Fruit fly (Drosophila melanogaster) whole organism, embryonic: ENCODE results near the gene CG18179.

Experiments
- Adf1 ChIP-seq: fragments of 200-800 bp; sonication (Bioruptor generic); IDR thresholded peaks from 2 replicates; pipeline ENCODE4 v1.3.6; 2022; ENCODE audit warnings: missing biosample characterization, missing genetic modification characterization
- B-H1 ChIP-seq: fragments of 200-800 bp; sonication (Bioruptor generic); IDR thresholded peaks from 3 replicates; pipeline ENCODE4 v1.3.6; 2022; ENCODE audit warnings: missing biosample characterization, missing genetic modification characterization
- CG10565 ChIP-seq: fragments of 200-800 bp; sonication (Bioruptor generic); optimal IDR thresholded peaks from 3 replicates; lab custom pipeline; 2016; ENCODE audit warnings: missing biosample characterization, mild to moderate bottlenecking, missing genetic modification characterization
- CG12071 ChIP-seq: fragments of 200-800 bp; sonication (Bioruptor generic); optimal IDR thresholded peaks from 3 replicates; lab custom pipeline; 2018; ENCODE audit warnings: missing biosample characterization, mild to moderate bottlenecking, missing genetic modification characterization
- CG12104 ChIP-seq: fragments of 200-800 bp; sonication (Bioruptor generic); optimal IDR thresholded peaks from 3 replicates; lab custom pipeline; 2016; ENCODE audit warnings: missing biosample characterization, missing genetic modification characterization
- CG12219 ChIP-seq: fragments of 200-800 bp; sonication (Bioruptor generic); optimal IDR thresholded peaks from 3 replicates; lab custom pipeline; 2018; ENCODE audit warnings: missing biosample characterization, mild to moderate bottlenecking, missing genetic modification characterization
- CG12942 ChIP-seq: fragments of 200-800 bp; sonication (Bioruptor generic); optimal IDR thresholded peaks from 3 replicates; lab custom pipeline; 2016; ENCODE audit warnings: missing biosample characterization, missing genetic modification characterization
- CG18011 ChIP-seq: fragments of 200-800 bp; sonication (Bioruptor generic); optimal IDR thresholded peaks from 2 replicates; lab custom pipeline; 2017; ENCODE audit warnings: missing biosample characterization, missing genetic modification characterization, mild to moderate bottlenecking, moderate library complexity, missing genotype
- CG3407 ChIP-seq: fragments of 200-800 bp; sonication (Bioruptor generic); optimal IDR thresholded peaks from 2 replicates; lab custom pipeline; 2018; ENCODE audit warnings: missing biosample characterization, mild to moderate bottlenecking, missing genetic modification characterization
- CG34376 ChIP-seq: fragments of 200-800 bp; sonication (Bioruptor generic); optimal IDR thresholded peaks from 2 replicates; lab custom pipeline; 2018; ENCODE audit warnings: missing biosample characterization, mild to moderate bottlenecking, missing genetic modification characterization
- CG7928 ChIP-seq: fragments of 200-800 bp; sonication (Bioruptor generic); optimal IDR thresholded peaks from 2 replicates; lab custom pipeline; 2017; ENCODE audit warnings: missing biosample characterization, mild to moderate bottlenecking, missing genetic modification characterization
- CG9932 ChIP-seq: fragments of 200-800 bp; sonication (Bioruptor generic); IDR thresholded peaks from 2 replicates; pipeline ENCODE4 v1.3.6; 2022; ENCODE audit warnings: missing biosample characterization, missing genetic modification characterization
- Dip3 ChIP-seq: fragments of 200-800 bp; sonication (Bioruptor generic); optimal IDR thresholded peaks from 3 replicates; lab custom pipeline; 2016; ENCODE audit warnings: missing biosample characterization, missing genetic modification characterization
- Dp ChIP-seq: fragments of 200-800 bp; sonication (Bioruptor generic); optimal IDR thresholded peaks from 2 replicates; lab custom pipeline; 2018; ENCODE audit warnings: missing biosample characterization, mild to moderate bottlenecking, missing genetic modification characterization, moderate library complexity
- Dref ChIP-seq: fragments of 200-800 bp; sonication (Bioruptor generic); IDR thresholded peaks from 2 replicates; pipeline ENCODE4 v1.3.6; 2022; ENCODE audit warnings: missing biosample characterization, missing genetic modification characterization
- Lhr ChIP-seq: fragments of 200-800 bp; sonication (Bioruptor generic); optimal IDR thresholded peaks from 3 replicates; lab custom pipeline; 2017; ENCODE audit warnings: mild to moderate bottlenecking, missing biosample characterization, missing genetic modification reagents, missing genetic modification characterization
- Meics ChIP-seq: fragments of 200-800 bp; sonication (Bioruptor generic); optimal IDR thresholded peaks from 2 replicates; lab custom pipeline; 2017; ENCODE audit warnings: missing biosample characterization, mild to moderate bottlenecking, missing genetic modification characterization
- Sry-β ChIP-seq: fragments of 200-800 bp; sonication (Bioruptor generic); optimal IDR thresholded peaks from 2 replicates; lab custom pipeline; 2018; ENCODE audit warnings: missing biosample characterization, mild to moderate bottlenecking, missing genetic modification characterization, moderate library complexity
- Taf1 ChIP-seq: fragments of 200-800 bp; sonication (Bioruptor generic); IDR thresholded peaks from 2 replicates; pipeline ENCODE4 v1.3.6; 2022; ENCODE audit warnings: missing biosample characterization, missing genetic modification characterization
- Xrp1 ChIP-seq: fragments of 200-800 bp; sonication (Bioruptor generic); IDR thresholded peaks from 2 replicates; pipeline ENCODE4 v1.3.6; 2022; ENCODE audit warnings: missing biosample characterization, missing genetic modification characterization
- bbx ChIP-seq: fragments of 200-800 bp; sonication (Bioruptor generic); IDR thresholded peaks from 2 replicates; pipeline ENCODE4 v1.3.6; 2022; ENCODE audit warnings: missing biosample characterization, missing genetic modification characterization; ENCODE audit not compliant: partially characterized antibody
- br ChIP-seq: fragments of >200 bp; optimal IDR thresholded peaks from 2 replicates; lab custom pipeline; 2017
- bsh ChIP-seq, 2 experiments: fragments of 200-800 bp; sonication (Bioruptor generic); optimal IDR thresholded peaks; 2 replicates each; lab custom pipeline; 2017 to 2018; ENCODE audit warnings: mild to moderate bottlenecking in 2 of 2, missing biosample characterization in 2 of 2, missing genetic modification characterization in 2 of 2, moderate library complexity in 1 of 2
- crol ChIP-seq: fragments of 200-800 bp; sonication (Bioruptor generic); IDR thresholded peaks from 2 replicates; pipeline ENCODE4 v1.3.6; 2022; ENCODE audit warnings: missing biosample characterization, missing genetic modification characterization
- exex ChIP-seq: fragments of 200-800 bp; sonication (Bioruptor generic); optimal IDR thresholded peaks from 4 replicates; lab custom pipeline; 2018; ENCODE audit warnings: missing biosample characterization, mild to moderate bottlenecking, missing genetic modification characterization, moderate library complexity
- fru ChIP-seq: fragments of >200 bp; optimal IDR thresholded peaks from 2 replicates; lab custom pipeline; 2017
- gt ChIP-seq: fragments of 200-800 bp; sonication (Bioruptor generic); IDR thresholded peaks from 2 replicates; pipeline ENCODE4 v1.3.6; 2022; ENCODE audit warnings: missing biosample characterization, missing genetic modification characterization
- hb ChIP-seq: fragments of 200-800 bp; sonication (Bioruptor generic); IDR thresholded peaks from 3 replicates; pipeline ENCODE4 v1.3.6; 2022; ENCODE audit warnings: missing biosample characterization, missing genetic modification characterization; ENCODE audit not compliant: partially characterized antibody
- lilli ChIP-seq: fragments of 200-800 bp; sonication (Bioruptor generic); optimal IDR thresholded peaks from 3 replicates; lab custom pipeline; 2016; ENCODE audit warnings: missing biosample characterization, missing genetic modification characterization
- repo ChIP-seq: fragments of 200-800 bp; sonication (Bioruptor generic); optimal IDR thresholded peaks from 2 replicates; lab custom pipeline; 2016; ENCODE audit warnings: missing biosample characterization, missing genetic modification characterization
- row ChIP-seq: fragments of 200-800 bp; sonication (Bioruptor generic); IDR thresholded peaks from 3 replicates; pipeline ENCODE4 v1.3.6; 2022; ENCODE audit warnings: missing biosample characterization, missing genetic modification characterization
- sc ChIP-seq, 3 experiments: fragments of >200 bp in 2 of 3; fragments of 200-800 bp in 1 of 3; sonication (Bioruptor generic) in 1 of 3; optimal IDR thresholded peaks; 2 replicates in 2 of 3; 3 replicates in 1 of 3; lab custom pipeline; 2017; ENCODE audit warnings: mild to moderate bottlenecking in 1 of 3, missing biosample characterization in 1 of 3, missing genetic modification characterization in 1 of 3, missing genetic modification reagents in 1 of 3
- sens ChIP-seq: fragments of 200-800 bp; sonication (Bioruptor generic); peaks from one replicate; lab custom pipeline; 2016; ENCODE audit warnings: missing biosample characterization, missing genetic modification characterization
- slp2 ChIP-seq: fragments of 200-800 bp; sonication (Bioruptor generic); optimal IDR thresholded peaks from 2 replicates; lab custom pipeline; 2016; ENCODE audit warnings: missing biosample characterization, missing genetic modification characterization
- sug ChIP-seq: fragments of 200-800 bp; optimal IDR thresholded peaks from 2 replicates; lab custom pipeline; 2019; ENCODE audit warnings: missing biosample characterization, mild to moderate bottlenecking, missing genetic modification characterization, moderate library complexity

CG18179 gene

DNA sequence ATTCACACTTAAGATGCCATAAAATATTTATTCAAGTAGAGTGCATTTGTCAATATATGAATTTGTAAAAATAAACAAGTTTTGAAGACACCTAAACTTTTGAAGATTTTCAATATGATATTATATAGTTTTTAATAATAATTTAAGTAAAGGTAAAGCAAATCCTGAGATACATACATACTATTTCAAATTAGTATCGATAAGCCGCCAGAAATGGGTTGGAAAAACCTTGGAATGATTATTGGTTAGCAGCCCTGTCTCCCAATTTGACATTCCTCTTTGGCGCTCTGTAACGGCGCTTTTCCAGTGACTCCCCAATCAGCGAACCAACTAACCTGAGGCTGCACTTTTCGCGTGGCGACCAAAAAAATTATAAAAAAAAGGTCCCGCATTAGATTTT, 41.9 kb downstream of the CG18179 start, which contains the start of gene alphaTub67C:
Gene alphaTub67C, plus strand, starts transcription at position 301 of the 400 bp plus-strand sequence.
- TF ChIP-seq Taf1 (GFP tag; lab: Robert Waterston, UW): no peak
- TF ChIP-seq CG7928 (GFP tag; lab: Kevin White, UChicago): no peak
- TF ChIP-seq sc (optimal IDR thresholded peaks at IDR 0.05; lab: Kevin White, UChicago): no peak
- no peak for TF ChIP-seq sc (GFP tag; optimal IDR thresholded peaks at IDR 0.05; lab: Kevin White, UChicago)
- TF ChIP-seq CG9932 (GFP tag; lab: Robert Waterston, UW): no peak
- no peak for TF ChIP-seq Adf1 (GFP tag; lab: Robert Waterston, UW)
- no peak for TF ChIP-seq CG3407 (GFP tag; lab: Kevin White, UChicago)
- TF ChIP-seq CG10565: no peak
- no peak for TF ChIP-seq Dref (GFP tag; lab: Robert Waterston, UW)
- no peak for TF ChIP-seq repo (GFP tag; lab: Kevin White, UChicago)
- no peak for TF ChIP-seq CG18011 (GFP tag; lab: Kevin White, UChicago)
- no peak for TF ChIP-seq CG12219 (GFP tag; lab: Kevin White, UChicago)
- no peak for TF ChIP-seq slp2 (GFP tag; lab: Kevin White, UChicago)
- TF ChIP-seq Xrp1 (GFP tag; lab: Robert Waterston, UW): no peak
- TF ChIP-seq Lhr (GFP tag; lab: Kevin White, UChicago): no peak
- TF ChIP-seq Dp: no peak
- no peak for TF ChIP-seq Dip3
- no peak for TF ChIP-seq Sry-β (GFP tag; lab: Kevin White, UChicago)
- TF ChIP-seq B-H1: no peak
- no peak for TF ChIP-seq row (GFP tag; lab: Robert Waterston, UW)
- TF ChIP-seq lilli (GFP tag; lab: Kevin White, UChicago): no peak

DNA sequence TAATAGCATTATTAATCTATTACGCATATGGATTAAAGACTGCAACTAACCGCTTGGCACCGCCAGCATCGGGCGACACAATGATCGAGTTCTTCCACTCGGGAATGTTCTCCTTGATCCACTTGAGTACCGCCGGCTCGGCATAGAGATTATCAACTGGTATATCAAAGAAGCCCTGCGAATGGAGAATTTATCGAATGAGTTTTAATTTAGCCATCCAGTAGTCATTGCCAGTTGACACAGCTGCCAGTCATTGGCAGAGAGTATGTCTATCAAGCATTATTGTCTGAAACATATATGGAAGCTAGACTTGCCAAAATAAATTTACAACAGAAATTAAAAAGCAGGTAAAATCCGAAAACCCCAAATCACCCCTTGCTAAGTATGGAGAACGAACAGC, 45.8 kb downstream of the CG18179 start, which contains the start of gene CG16719:
Gene CG16719, plus strand, starts transcription at position 301 of the 400 bp plus-strand sequence.
- TF ChIP-seq CG12942 (GFP tag; lab: Kevin White, UChicago) (no peak), lilli (GFP tag; lab: Kevin White, UChicago) (no peak), CG12104 (no peak), gt (GFP tag; lab: Robert Waterston, UW) (no peak), exex (tag; lab: Kevin White, UChicago) (no peak), br (lab: Kevin White, UChicago) (no peak), fru (lab: Kevin White, UChicago) (no peak), Meics (GFP tag; lab: Kevin White, UChicago) (no peak), CG12071 (GFP tag; lab: Kevin White, UChicago) (no peak)
- TF ChIP-seq, all 482 proteins: peak for 0

DNA sequence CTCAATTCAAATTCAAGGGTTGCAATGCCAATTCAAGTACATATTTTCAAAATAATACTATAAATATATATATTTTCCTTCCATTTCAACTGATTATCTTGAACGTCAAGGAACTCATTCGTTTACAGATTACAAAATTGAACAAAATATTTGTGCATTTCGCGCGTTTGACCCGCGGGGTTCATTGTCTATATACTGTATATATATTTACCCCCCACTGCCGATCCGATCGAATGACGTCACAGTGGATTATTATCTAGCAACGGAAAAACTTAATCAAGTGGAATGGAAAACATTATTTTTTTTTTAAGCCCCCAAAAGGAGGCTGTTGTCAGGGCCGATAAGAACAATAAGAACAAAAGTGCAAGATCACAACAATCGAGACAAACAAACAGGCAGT, 48.5 kb downstream of the CG18179 start:
- no peak for TF ChIP-seq bsh (GFP tag; optimal IDR thresholded peaks at IDR 0.05; lab: Kevin White, UChicago)
- peak; percentile 42; the same call in 1 of the 2 replicates for TF ChIP-seq crol
- peak; percentile 29 for TF ChIP-seq sug (tag; lab: Kevin White, UChicago)
- no peak for TF ChIP-seq hb (GFP tag; lab: Robert Waterston, UW)
- TF ChIP-seq CG34376 (GFP tag; lab: Kevin White, UChicago): peak; percentile 4

DNA sequence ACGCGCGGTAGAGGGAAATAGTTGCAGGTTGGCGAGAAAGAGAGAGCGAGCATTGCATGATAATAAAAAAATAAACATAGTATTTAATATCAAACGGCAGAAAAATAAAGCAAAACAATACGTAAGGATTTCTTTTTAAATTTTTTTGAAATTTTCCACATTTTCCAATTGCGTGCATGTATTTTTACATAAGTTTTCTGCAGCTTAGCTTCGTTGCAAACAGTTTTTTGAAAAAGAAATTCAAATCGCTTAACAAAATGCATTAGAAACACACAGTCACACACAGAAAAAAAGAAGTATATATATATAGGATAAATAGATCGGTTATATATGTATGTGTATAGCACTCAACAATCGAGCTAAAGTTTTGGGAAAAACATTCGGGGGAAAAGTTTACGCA, 49.6 kb downstream of the CG18179 start:
- TF ChIP-seq bbx (GFP tag; lab: Robert Waterston, UW) (no peak), sens (GFP tag; lab: Kevin White, UChicago) (peak; percentile 29)
